Worm (Caenorhabditis elegans) whole organism, L4 larva: ENCODE results near the gene gtf-2H2C.

ENCODE experiments used
- D1046.2 ChIP-seq: fragments of 200-800 bp; sonication (Bioruptor generic); IDR thresholded peaks from 2 replicates; pipeline ENCODE4 v1.3.6; 2022; ENCODE audit warnings: missing genetic modification characterization, missing compliant biosample characterization
- F10B5.3 ChIP-seq: sonication (generic microtip); optimal IDR thresholded peaks from 2 replicates; lab custom pipeline; 2016; ENCODE audit warnings: mild to moderate bottlenecking, missing genetic modification characterization, missing compliant biosample characterization
- F26F4.8 ChIP-seq: fragments of 200-800 bp; sonication (Bioruptor generic); conservative IDR thresholded peaks from 2 replicates; pipeline ENCODE4 v1.3.6; 2022; ENCODE audit warnings: missing genetic modification characterization, missing compliant biosample characterization
- F44E2.7 ChIP-seq: fragments of 200-800 bp; sonication (Bioruptor generic); IDR thresholded peaks from 2 replicates; pipeline ENCODE4 v2.1.2; 2022; ENCODE audit warnings: missing genetic modification characterization, missing compliant biosample characterization
- F49E8.2 ChIP-seq: sonication (generic microtip); optimal IDR thresholded peaks from 2 replicates; lab custom pipeline; 2016; ENCODE audit warnings: missing compliant biosample characterization, mild to moderate bottlenecking, missing genetic modification characterization, borderline replicate concordance
- R02D3.7 ChIP-seq: fragments of 150-350 bp; sonication (generic microtip); optimal IDR thresholded peaks from 3 replicates; lab custom pipeline; 2014; ENCODE audit warnings: missing biosample characterization, missing genetic modification characterization
- T20F7.1 ChIP-seq: fragments of 200-800 bp; sonication (Bioruptor generic); optimal IDR thresholded peaks from 2 replicates; lab custom pipeline; 2018; ENCODE audit warnings: mild to moderate bottlenecking, missing genetic modification characterization, missing compliant biosample characterization
- Y48G9A.11 ChIP-seq: fragments of 200-800 bp; sonication (Bioruptor generic); IDR thresholded peaks from 2 replicates; pipeline ENCODE4 v1.3.6; 2022; ENCODE audit warnings: missing genetic modification reagents, missing genetic modification characterization, missing compliant biosample characterization
- ZK337.2 ChIP-seq: fragments of 200-800 bp; sonication (Bioruptor generic); IDR thresholded peaks from 2 replicates; pipeline ENCODE4 v1.3.6; 2022; ENCODE audit warnings: missing genetic modification reagents, missing genetic modification characterization, missing compliant biosample characterization
- aha-1 ChIP-seq: fragments of 150-350 bp; peaks from one replicate; lab custom pipeline; 2014; ENCODE audit warnings: missing biosample characterization, missing genetic modification characterization
- aly-2 ChIP-seq: sonication (generic microtip); optimal IDR thresholded peaks from 2 replicates; lab custom pipeline; 2018; ENCODE audit warnings: missing biosample characterization, missing genetic modification characterization
- arid-1 ChIP-seq: fragments of 200-800 bp; sonication (Bioruptor generic); conservative IDR thresholded peaks from 2 replicates; pipeline ENCODE4 v1.3.6; 2022; ENCODE audit warnings: missing genetic modification reagents, missing genetic modification characterization, missing compliant biosample characterization
- ceh-20 ChIP-seq: fragments of 200-800 bp; sonication (Bioruptor generic); IDR thresholded peaks from 2 replicates; pipeline ENCODE4 v1.3.6; 2022; ENCODE audit warnings: missing genetic modification reagents, missing genetic modification characterization, missing compliant biosample characterization
- ceh-28 ChIP-seq: fragments of 150-350 bp; optimal IDR thresholded peaks from 2 replicates; lab custom pipeline; 2014; ENCODE audit warnings: missing biosample characterization, missing genetic modification reagents, missing genetic modification characterization
- ceh-32 ChIP-seq: sonication (generic microtip); optimal IDR thresholded peaks from 2 replicates; lab custom pipeline; 2016; ENCODE audit warnings: mild to moderate bottlenecking, missing genetic modification characterization, missing compliant biosample characterization; ENCODE audit not compliant: poor library complexity
- ceh-44 ChIP-seq: fragments of 200-800 bp; sonication (Bioruptor generic); IDR thresholded peaks from 2 replicates; pipeline ENCODE4 v1.3.6; 2022; ENCODE audit warnings: missing genetic modification reagents, missing genetic modification characterization, missing compliant biosample characterization
- ceh-62 ChIP-seq: sonication (generic microtip); optimal IDR thresholded peaks from 2 replicates; lab custom pipeline; 2017; ENCODE audit warnings: missing biosample characterization, missing genetic modification characterization
- ces-1 ChIP-seq: fragments of 150-350 bp; sonication (generic microtip); optimal IDR thresholded peaks from 4 replicates; lab custom pipeline; 2014; ENCODE audit warnings: missing biosample characterization, missing genetic modification reagents, missing genetic modification characterization
- cey-2 ChIP-seq: sonication (generic microtip); optimal IDR thresholded peaks from 3 replicates; lab custom pipeline; 2017; ENCODE audit warnings: missing genetic modification characterization, mild to moderate bottlenecking, missing compliant biosample characterization, antibody characterized with exemption, borderline replicate concordance; ENCODE audit not compliant: insufficient read depth
- ctbp-1 ChIP-seq: fragments of 200-800 bp; sonication (Bioruptor generic); IDR thresholded peaks from 2 replicates; pipeline ENCODE4 v1.3.6; 2022; ENCODE audit warnings: missing genetic modification reagents, missing genetic modification characterization, missing compliant biosample characterization
- daf-12 ChIP-seq: fragments of 150-350 bp; optimal IDR thresholded peaks from 2 replicates; lab custom pipeline; 2014; ENCODE audit warnings: missing biosample characterization, missing genetic modification reagents, missing genetic modification characterization
- daf-8 ChIP-seq: fragments of 200-800 bp; sonication (Bioruptor generic); IDR thresholded peaks from 2 replicates; pipeline ENCODE4 v1.3.6; 2022; ENCODE audit warnings: missing genetic modification characterization, missing compliant biosample characterization
- dpl-1 ChIP-seq: fragments of 150-350 bp; optimal IDR thresholded peaks from 2 replicates; lab custom pipeline; 2014; ENCODE audit warnings: missing biosample characterization, missing genetic modification reagents, missing genetic modification characterization
- egl-27 ChIP-seq: sonication (generic microtip); optimal IDR thresholded peaks from 3 replicates; lab custom pipeline; 2017; ENCODE audit warnings: missing biosample characterization, missing genetic modification reagents, missing genetic modification characterization
- egl-43 ChIP-seq: fragments of 200-800 bp; sonication (Bioruptor generic); IDR thresholded peaks from 2 replicates; pipeline ENCODE4 v1.3.6; 2022; ENCODE audit warnings: missing genetic modification reagents, missing genetic modification characterization, missing compliant biosample characterization
- hif-1 ChIP-seq, 2 experiments: sonication (generic microtip); optimal IDR thresholded peaks; 2 replicates each; lab custom pipeline; 2016 to 2017; ENCODE audit warnings: missing compliant biosample characterization in 2 of 2, missing genetic modification characterization in 2 of 2, missing genetic modification reagents in 2 of 2, missing genotype in 2 of 2, mild to moderate bottlenecking in 1 of 2
- jun-1 ChIP-seq: fragments of 150-350 bp; optimal IDR thresholded peaks from 2 replicates; lab custom pipeline; 2014; ENCODE audit warnings: missing biosample characterization, missing genetic modification reagents, missing genetic modification characterization
- lin-15B ChIP-seq: fragments of 150-350 bp; sonication (generic microtip); optimal IDR thresholded peaks from 3 replicates; lab custom pipeline; 2014; ENCODE audit warnings: missing biosample characterization, missing genetic modification characterization
- lin-38 ChIP-seq: fragments of 200-800 bp; sonication (Bioruptor generic); IDR thresholded peaks from 2 replicates; pipeline ENCODE4 v1.3.6; 2022; ENCODE audit warnings: missing genetic modification reagents, missing genetic modification characterization, missing compliant biosample characterization
- lir-3 ChIP-seq: sonication (generic microtip); optimal IDR thresholded peaks from 2 replicates; lab custom pipeline; 2016; ENCODE audit warnings: mild to moderate bottlenecking, missing genetic modification characterization, missing compliant biosample characterization
- lsy-2 ChIP-seq, 2 experiments: fragments of 150-350 bp in 1 of 2; sonication (generic microtip) in 1 of 2; optimal IDR thresholded peaks; 2 replicates each; lab custom pipeline; 2014 to 2017; ENCODE audit warnings: missing biosample characterization in 2 of 2, missing genetic modification characterization in 2 of 2
- mdt-29 ChIP-seq: fragments of 200-800 bp; sonication (Bioruptor generic); IDR thresholded peaks from 2 replicates; pipeline ENCODE4 v1.3.6; 2022; ENCODE audit warnings: missing genetic modification reagents, missing genetic modification characterization, missing compliant biosample characterization
- mep-1 ChIP-seq: fragments of 150-350 bp; sonication (generic microtip); optimal IDR thresholded peaks from 3 replicates; lab custom pipeline; 2014; ENCODE audit warnings: missing biosample characterization, missing genetic modification characterization
- mes-2 ChIP-seq: sonication (generic microtip); optimal IDR thresholded peaks from 2 replicates; lab custom pipeline; 2016; ENCODE audit warnings: missing genotype, mild to moderate bottlenecking, missing genetic modification characterization, missing compliant biosample characterization; ENCODE audit not compliant: poor library complexity, severe bottlenecking
- nhr-102 ChIP-seq: sonication (generic microtip); optimal IDR thresholded peaks from 2 replicates; lab custom pipeline; 2016; ENCODE audit warnings: mild to moderate bottlenecking, missing genetic modification characterization, moderate library complexity, missing compliant biosample characterization
- nhr-11 ChIP-seq: fragments of 150-350 bp; optimal IDR thresholded peaks from 2 replicates; lab custom pipeline; 2014; ENCODE audit warnings: missing biosample characterization, missing genetic modification characterization
- nhr-237 ChIP-seq: sonication (generic microtip); optimal IDR thresholded peaks from 2 replicates; lab custom pipeline; 2017; ENCODE audit warnings: missing biosample characterization, missing genetic modification characterization
- php-3 ChIP-seq: fragments of 200-800 bp; sonication (Bioruptor generic); IDR thresholded peaks from 2 replicates; pipeline ENCODE4 v1.3.6; 2022; ENCODE audit warnings: missing genetic modification reagents, missing genetic modification characterization, missing compliant biosample characterization
- set-16 ChIP-seq: fragments of 200-800 bp; sonication (Bioruptor generic); IDR thresholded peaks from 2 replicates; pipeline ENCODE4 v1.3.6; 2022; ENCODE audit warnings: missing genetic modification reagents, missing genetic modification characterization, missing compliant biosample characterization
- snpc-4 ChIP-seq: fragments of 150-350 bp; optimal IDR thresholded peaks from 2 replicates; lab custom pipeline; 2014; ENCODE audit warnings: missing biosample characterization, missing genetic modification characterization
- spr-1 ChIP-seq: sonication (generic microtip); optimal IDR thresholded peaks from 2 replicates; lab custom pipeline; 2016; ENCODE audit warnings: mild to moderate bottlenecking, missing genetic modification characterization, missing compliant biosample characterization
- spr-3 ChIP-seq: fragments of 200-800 bp; sonication (Bioruptor generic); optimal IDR thresholded peaks from 2 replicates; lab custom pipeline; 2018; ENCODE audit warnings: mild to moderate bottlenecking, missing genetic modification characterization, missing compliant biosample characterization
- unc-130 ChIP-seq: sonication (generic microtip); optimal IDR thresholded peaks from 2 replicates; lab custom pipeline; 2016; ENCODE audit warnings: missing genetic modification reagents, missing genetic modification characterization, missing compliant biosample characterization
- unc-62 ChIP-seq, 3 experiments: fragments of 150-350 bp in 1 of 3; sonication (generic microtip); optimal IDR thresholded peaks in 2 of 3; peaks in 1 of 3; 1 replicate in 1 of 3; 2 replicates in 2 of 3; lab custom pipeline; 2014 to 2017; ENCODE audit warnings: missing biosample characterization in 3 of 3, missing genetic modification characterization in 3 of 3, missing genetic modification reagents in 3 of 3, missing genotype in 1 of 3
- vab-7 ChIP-seq: fragments of 200-800 bp; sonication (Bioruptor generic); IDR thresholded peaks from 2 replicates; pipeline ENCODE4 v1.3.6; 2022; ENCODE audit warnings: missing genetic modification reagents, missing genetic modification characterization, missing compliant biosample characterization
- zag-1 ChIP-seq: fragments of 150-350 bp; optimal IDR thresholded peaks from 2 replicates; lab custom pipeline; 2014; ENCODE audit warnings: missing biosample characterization, missing genetic modification characterization
- zfp-3 ChIP-seq: fragments of 200-800 bp; sonication (Bioruptor generic); conservative IDR thresholded peaks from 2 replicates; pipeline ENCODE4 v1.3.6; 2022; ENCODE audit warnings: missing genetic modification reagents, missing genetic modification characterization, missing compliant biosample characterization

gtf-2H2C gene

DNA sequence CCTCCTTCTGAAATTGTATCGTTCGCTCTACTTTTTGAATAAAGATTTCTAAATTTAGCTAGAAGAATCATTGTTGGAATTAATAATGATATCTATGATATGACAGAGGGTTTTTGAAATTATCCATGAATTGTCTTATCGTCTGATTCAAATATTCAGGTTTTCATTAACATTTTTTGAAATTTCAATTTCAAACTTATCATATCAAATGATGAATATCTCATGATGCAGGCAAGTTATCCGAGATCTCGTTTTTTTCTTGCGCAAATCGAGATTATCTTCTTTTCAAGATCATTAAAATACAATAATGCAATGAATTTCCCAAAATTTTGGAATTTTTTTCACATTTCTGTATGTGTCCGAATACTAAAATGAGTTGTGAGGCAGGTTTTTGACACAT, 7.4 kb upstream of the gtf-2H2C start, which contains the start of gene spop-1:
Gene spop-1 (minus strand): TSS at position 101 of the 400 bp plus-strand sequence.
- TF ChIP-seq set-16 (GFP tag; lab: Robert Waterston, UW) = no peak
- TF ChIP-seq php-3 (GFP tag; lab: Robert Waterston, UW) = no peak
- TF ChIP-seq ceh-28 = no peak
- no peak for TF ChIP-seq F49E8.2 (tag; lab: Kevin White, UChicago)
- TF ChIP-seq daf-12 (tag; lab: Kevin White, UChicago) = no peak
- TF ChIP-seq lir-3 = no peak
- TF ChIP-seq aha-1 = peak; percentile 52
- TF ChIP-seq jun-1 (tag; lab: Kevin White, UChicago) = no peak
- TF ChIP-seq, all 104 proteins: peak for 1

ce11 chrIII:10096525-10096972, 6.0 kb upstream of the gtf-2H2C start:
- TF ChIP-seq F10B5.3 (tag; lab: Kevin White, UChicago) (peak; percentile 43), ceh-20 (GFP tag; lab: Robert Waterston, UW) (peak; percentile 81), lin-38 (GFP tag; lab: Robert Waterston, UW) (no peak; the same call in 1 of the 2 replicates), ctbp-1 (GFP tag; lab: Robert Waterston, UW) (peak; percentile 85), unc-130 (GFP tag; lab: Kevin White, UChicago) (no peak), D1046.2 (no peak), unc-62 (GFP tag; optimal IDR thresholded peaks at IDR 0.05 in 1 of 2; lab: Kevin White, UChicago) (peak in 1 of 2 experiments; percentile 99), unc-62 (tag; optimal IDR thresholded peaks at IDR 0.05; lab: Kevin White, UChicago) (no peak), spr-3 (GFP tag; lab: Kevin White, UChicago) (peak; percentile 22), cey-2 (tag; lab: Kevin White, UChicago) (peak; percentile 34), lin-15B (tag; lab: Kevin White, UChicago) (no peak), php-3 (GFP tag; lab: Robert Waterston, UW) (peak; percentile 79), F44E2.7 (no peak), lsy-2 (tag; optimal IDR thresholded peaks at IDR 0.05; lab: Kevin White, UChicago) (peak; percentile 70 to 93), Y48G9A.11 (GFP tag; lab: Robert Waterston, UW) (no peak), arid-1 (GFP tag; lab: Robert Waterston, UW) (peak; percentile 65), mdt-29 (GFP tag; lab: Robert Waterston, UW) (no peak), mep-1 (tag; lab: Kevin White, UChicago) (peak; percentile 91), aha-1 (peak; percentile 98), nhr-102 (tag; lab: Kevin White, UChicago) (peak; percentile 79), nhr-11 (tag; lab: Kevin White, UChicago) (peak; percentile 79), T20F7.1 (GFP tag; lab: Kevin White, UChicago) (peak; percentile 66), ceh-28 (peak; percentile 74), ceh-62 (tag; lab: Kevin White, UChicago) (no peak), ces-1 (GFP tag; lab: Kevin White, UChicago) (peak; percentile 10), daf-8 (GFP tag; lab: Robert Waterston, UW) (no peak), dpl-1 (peak; percentile 62), zag-1 (peak; percentile 40), ZK337.2 (GFP tag; lab: Robert Waterston, UW) (no peak), R02D3.7 (tag; lab: Kevin White, UChicago) (no peak), hif-1 (tag; optimal IDR thresholded peaks at IDR 0.05; lab: Kevin White, UChicago) (peak in 1 of 2 experiments; percentile 77), lir-3 (no peak), egl-43 (GFP tag; lab: Robert Waterston, UW) (peak; percentile 80), F49E8.2 (tag; lab: Kevin White, UChicago) (no peak), ceh-32 (tag; lab: Kevin White, UChicago) (no peak), F26F4.8 (no peak), zfp-3 (GFP tag; lab: Robert Waterston, UW) (no peak), nhr-237 (no peak), egl-27 (tag; lab: Kevin White, UChicago) (no peak), snpc-4 (tag; lab: Kevin White, UChicago) (no peak), ceh-44 (GFP tag; lab: Robert Waterston, UW) (no peak), vab-7 (GFP tag; lab: Robert Waterston, UW) (0 out of 2 replicates have a peak, but pooled peaks have one; percentile 41), aly-2 (no peak), mes-2 (peak; percentile 34), spr-1 (tag; lab: Kevin White, UChicago) (peak; percentile 59)
